Worm (Caenorhabditis elegans) whole organism, L4 larva: ENCODE results near the gene npr-27.

Source experiments
- F26F4.8 ChIP-seq: fragments of 200-800 bp; sonication (Bioruptor generic); conservative IDR thresholded peaks from 2 replicates; pipeline ENCODE4 v1.3.6; 2022; ENCODE audit warnings: missing genetic modification characterization, missing compliant biosample characterization
- Y75B8A.6 ChIP-seq: fragments of 200-800 bp; sonication (Bioruptor generic); IDR thresholded peaks from 2 replicates; pipeline ENCODE4 v1.3.6; 2022; ENCODE audit warnings: missing genetic modification reagents, missing genetic modification characterization, missing compliant biosample characterization
- aly-2 ChIP-seq: sonication (generic microtip); optimal IDR thresholded peaks from 2 replicates; lab custom pipeline; 2018; ENCODE audit warnings: missing biosample characterization, missing genetic modification characterization
- ceh-28 ChIP-seq: fragments of 150-350 bp; optimal IDR thresholded peaks from 2 replicates; lab custom pipeline; 2014; ENCODE audit warnings: missing biosample characterization, missing genetic modification reagents, missing genetic modification characterization
- lim-7 ChIP-seq: fragments of 200-800 bp; sonication (Bioruptor generic); IDR thresholded peaks from 2 replicates; pipeline ENCODE4 v1.3.6; 2022; ENCODE audit warnings: missing genetic modification characterization, missing compliant biosample characterization
- lin-15B ChIP-seq: fragments of 150-350 bp; sonication (generic microtip); optimal IDR thresholded peaks from 3 replicates; lab custom pipeline; 2014; ENCODE audit warnings: missing biosample characterization, missing genetic modification characterization
- ztf-11 ChIP-seq: fragments of 150-350 bp; optimal IDR thresholded peaks from 2 replicates; lab custom pipeline; 2014; ENCODE audit warnings: missing biosample characterization, missing genetic modification characterization

ce11 chrIV:7319931-7320435 lies 14.6 kb downstream of the npr-27 start:
- TF ChIP-seq lin-15B (tag; lab: Kevin White, UChicago) (no peak), ztf-11 (tag; lab: Kevin White, UChicago) (no peak), lim-7 (GFP tag; lab: Robert Waterston, UW) (no peak), F26F4.8 (GFP tag; lab: Robert Waterston, UW) (no peak), ceh-28 (tag; lab: Kevin White, UChicago) (no peak), Y75B8A.6 (GFP tag; lab: Robert Waterston, UW) (no peak), aly-2 (tag; lab: Kevin White, UChicago) (no peak)
